Worm (Caenorhabditis elegans) whole organism, L4 larva: ENCODE measurements around the gene ctr-9.

Experiments used
- F10B5.3 ChIP-seq: sonication (generic microtip); optimal IDR thresholded peaks from 2 replicates; lab custom pipeline; 2016; ENCODE audit warnings: mild to moderate bottlenecking, missing genetic modification characterization, missing compliant biosample characterization
- F26F4.8 ChIP-seq: fragments of 200-800 bp; sonication (Bioruptor generic); conservative IDR thresholded peaks from 2 replicates; pipeline ENCODE4 v1.3.6; 2022; ENCODE audit warnings: missing genetic modification characterization, missing compliant biosample characterization
- F37D6.2 ChIP-seq: sonication (generic microtip); optimal IDR thresholded peaks from 2 replicates; lab custom pipeline; 2016; ENCODE audit warnings: mild to moderate bottlenecking, missing genetic modification characterization, missing compliant biosample characterization
- T26A8.4 ChIP-seq: fragments of 200-800 bp; sonication (Bioruptor generic); IDR thresholded peaks from 2 replicates; pipeline ENCODE4 v1.3.6; 2022; ENCODE audit warnings: missing genetic modification characterization, missing compliant biosample characterization
- ZK337.2 ChIP-seq: fragments of 200-800 bp; sonication (Bioruptor generic); IDR thresholded peaks from 2 replicates; pipeline ENCODE4 v1.3.6; 2022; ENCODE audit warnings: missing genetic modification reagents, missing genetic modification characterization, missing compliant biosample characterization
- ama-1 ChIP-seq: fragments of 150-350 bp; optimal IDR thresholded peaks from 2 replicates; lab custom pipeline; 2014; ENCODE audit warnings: inconsistent platforms, mixed read lengths
- ceh-28 ChIP-seq: fragments of 150-350 bp; optimal IDR thresholded peaks from 2 replicates; lab custom pipeline; 2014; ENCODE audit warnings: missing biosample characterization, missing genetic modification reagents, missing genetic modification characterization
- ceh-44 ChIP-seq: fragments of 200-800 bp; sonication (Bioruptor generic); IDR thresholded peaks from 2 replicates; pipeline ENCODE4 v1.3.6; 2022; ENCODE audit warnings: missing genetic modification reagents, missing genetic modification characterization, missing compliant biosample characterization
- cey-2 ChIP-seq: sonication (generic microtip); optimal IDR thresholded peaks from 3 replicates; lab custom pipeline; 2017; ENCODE audit warnings: missing genetic modification characterization, mild to moderate bottlenecking, missing compliant biosample characterization, antibody characterized with exemption, borderline replicate concordance; ENCODE audit not compliant: insufficient read depth
- daf-12 ChIP-seq: fragments of 150-350 bp; optimal IDR thresholded peaks from 2 replicates; lab custom pipeline; 2014; ENCODE audit warnings: missing biosample characterization, missing genetic modification reagents, missing genetic modification characterization
- daf-16 ChIP-seq, 3 experiments: sonication (generic microtip); optimal IDR thresholded peaks; 2 replicates each; lab custom pipeline; 2016 to 2017; ENCODE audit warnings: missing genetic modification characterization in 3 of 3, missing genetic modification reagents in 3 of 3, mild to moderate bottlenecking in 2 of 3, missing compliant biosample characterization in 2 of 3, missing biosample characterization in 1 of 3, moderate library complexity in 1 of 3
- dmd-9 ChIP-seq: fragments of 200-800 bp; sonication (Bioruptor generic); IDR thresholded peaks from 2 replicates; pipeline ENCODE4 v1.3.6; 2022; ENCODE audit warnings: missing genetic modification reagents, missing genetic modification characterization, missing compliant biosample characterization
- dpl-1 ChIP-seq: fragments of 150-350 bp; optimal IDR thresholded peaks from 2 replicates; lab custom pipeline; 2014; ENCODE audit warnings: missing biosample characterization, missing genetic modification reagents, missing genetic modification characterization
- duxl-1 ChIP-seq: sonication (generic microtip); optimal IDR thresholded peaks from 2 replicates; lab custom pipeline; 2016; ENCODE audit warnings: mild to moderate bottlenecking, missing genetic modification characterization, moderate library complexity, missing compliant biosample characterization; ENCODE audit not compliant: poor library complexity
- egl-27 ChIP-seq: sonication (generic microtip); optimal IDR thresholded peaks from 3 replicates; lab custom pipeline; 2017; ENCODE audit warnings: missing biosample characterization, missing genetic modification reagents, missing genetic modification characterization
- fos-1 ChIP-seq: fragments of 150-350 bp; optimal IDR thresholded peaks from 2 replicates; lab custom pipeline; 2014; ENCODE audit warnings: missing biosample characterization, missing genetic modification characterization
- gei-8 ChIP-seq: fragments of 200-800 bp; sonication (Bioruptor generic); optimal IDR thresholded peaks from 2 replicates; lab custom pipeline; 2018; ENCODE audit warnings: mild to moderate bottlenecking, missing genetic modification characterization, missing compliant biosample characterization
- hif-1 ChIP-seq, 2 experiments: sonication (generic microtip); optimal IDR thresholded peaks; 2 replicates each; lab custom pipeline; 2016 to 2017; ENCODE audit warnings: missing compliant biosample characterization in 2 of 2, missing genetic modification characterization in 2 of 2, missing genetic modification reagents in 2 of 2, missing genotype in 2 of 2, mild to moderate bottlenecking in 1 of 2
- hlh-30 ChIP-seq: sonication (generic microtip); optimal IDR thresholded peaks from 2 replicates; lab custom pipeline; 2017; ENCODE audit warnings: antibody characterized with exemption, mild to moderate bottlenecking, missing genetic modification characterization, missing compliant biosample characterization; ENCODE audit not compliant: insufficient read depth
- lin-1 ChIP-seq: fragments of 200-800 bp; sonication (Bioruptor generic); IDR thresholded peaks from 2 replicates; pipeline ENCODE4 v1.3.6; 2022; ENCODE audit warnings: missing genetic modification reagents, missing genetic modification characterization, missing compliant biosample characterization
- lin-13 ChIP-seq: fragments of 150-350 bp; optimal IDR thresholded peaks from 2 replicates; lab custom pipeline; 2014; ENCODE audit warnings: missing biosample characterization, missing genetic modification reagents, missing genetic modification characterization
- lin-39 ChIP-seq: fragments of 150-350 bp; optimal IDR thresholded peaks from 2 replicates; lab custom pipeline; 2014; ENCODE audit warnings: missing biosample characterization, missing genetic modification reagents, missing genetic modification characterization
- lir-3 ChIP-seq: sonication (generic microtip); optimal IDR thresholded peaks from 2 replicates; lab custom pipeline; 2016; ENCODE audit warnings: mild to moderate bottlenecking, missing genetic modification characterization, missing compliant biosample characterization
- mdl-1 ChIP-seq, 2 experiments: fragments of 150-350 bp in 1 of 2; sonication (generic microtip) in 1 of 2; optimal IDR thresholded peaks; 2 replicates each; lab custom pipeline; 2014 to 2017; ENCODE audit warnings: missing biosample characterization in 2 of 2, missing genetic modification characterization in 2 of 2
- mep-1 ChIP-seq: fragments of 150-350 bp; sonication (generic microtip); optimal IDR thresholded peaks from 3 replicates; lab custom pipeline; 2014; ENCODE audit warnings: missing biosample characterization, missing genetic modification characterization
- mxl-2 ChIP-seq: fragments of 200-800 bp; sonication (Bioruptor generic); conservative IDR thresholded peaks from 2 replicates; pipeline ENCODE4 v1.3.6; 2022; ENCODE audit warnings: missing genetic modification reagents, missing genetic modification characterization, missing compliant biosample characterization
- mxl-3 ChIP-seq: fragments of 200-800 bp; sonication (Bioruptor generic); optimal IDR thresholded peaks from 2 replicates; lab custom pipeline; 2018; ENCODE audit warnings: mild to moderate bottlenecking, missing genetic modification characterization, missing compliant biosample characterization
- nhr-102 ChIP-seq: sonication (generic microtip); optimal IDR thresholded peaks from 2 replicates; lab custom pipeline; 2016; ENCODE audit warnings: mild to moderate bottlenecking, missing genetic modification characterization, moderate library complexity, missing compliant biosample characterization
- nhr-11 ChIP-seq: fragments of 150-350 bp; optimal IDR thresholded peaks from 2 replicates; lab custom pipeline; 2014; ENCODE audit warnings: missing biosample characterization, missing genetic modification characterization
- nhr-111 ChIP-seq: fragments of 200-800 bp; sonication (Bioruptor generic); optimal IDR thresholded peaks from 2 replicates; lab custom pipeline; 2018; ENCODE audit warnings: mild to moderate bottlenecking, missing genetic modification characterization, missing compliant biosample characterization
- nhr-25 ChIP-seq: sonication (generic microtip); optimal IDR thresholded peaks from 2 replicates; lab custom pipeline; 2017; ENCODE audit warnings: missing genetic modification characterization, mild to moderate bottlenecking, missing compliant biosample characterization, antibody characterized with exemption, moderate library complexity, borderline replicate concordance; ENCODE audit not compliant: insufficient read depth
- nhr-41 ChIP-seq: fragments of 200-800 bp; sonication (Bioruptor generic); IDR thresholded peaks from 2 replicates; pipeline ENCODE4 v1.3.6; 2022; ENCODE audit warnings: missing genetic modification reagents, missing genetic modification characterization, missing compliant biosample characterization
- nhr-42 ChIP-seq: fragments of 200-800 bp; sonication (Bioruptor generic); IDR thresholded peaks from 2 replicates; pipeline ENCODE4 v1.3.6; 2022; ENCODE audit warnings: missing genetic modification characterization, missing compliant biosample characterization
- nhr-6 ChIP-seq: fragments of 150-350 bp; optimal IDR thresholded peaks from 2 replicates; lab custom pipeline; 2014; ENCODE audit warnings: missing biosample characterization, missing genetic modification characterization
- nhr-77 ChIP-seq: fragments of 150-350 bp; optimal IDR thresholded peaks from 2 replicates; lab custom pipeline; 2014; ENCODE audit warnings: missing biosample characterization, missing genetic modification characterization
- php-3 ChIP-seq: fragments of 200-800 bp; sonication (Bioruptor generic); IDR thresholded peaks from 2 replicates; pipeline ENCODE4 v1.3.6; 2022; ENCODE audit warnings: missing genetic modification reagents, missing genetic modification characterization, missing compliant biosample characterization
- pqm-1 ChIP-seq: sonication (generic microtip); optimal IDR thresholded peaks from 2 replicates; lab custom pipeline; 2017; ENCODE audit warnings: missing biosample characterization, missing genetic modification characterization
- sdz-12 ChIP-seq: fragments of 200-800 bp; sonication (Bioruptor generic); optimal IDR thresholded peaks from 2 replicates; lab custom pipeline; 2018; ENCODE audit warnings: mild to moderate bottlenecking, missing genetic modification characterization, missing compliant biosample characterization
- snpc-1.2 ChIP-seq: fragments of 200-800 bp; sonication (Bioruptor generic); IDR thresholded peaks from 2 replicates; pipeline ENCODE4 v1.3.6; 2022; ENCODE audit warnings: missing genetic modification reagents, missing genetic modification characterization, missing compliant biosample characterization
- snpc-4 ChIP-seq: fragments of 150-350 bp; optimal IDR thresholded peaks from 2 replicates; lab custom pipeline; 2014; ENCODE audit warnings: missing biosample characterization, missing genetic modification characterization
- spr-1 ChIP-seq: sonication (generic microtip); optimal IDR thresholded peaks from 2 replicates; lab custom pipeline; 2016; ENCODE audit warnings: mild to moderate bottlenecking, missing genetic modification characterization, missing compliant biosample characterization
- unc-130 ChIP-seq: sonication (generic microtip); optimal IDR thresholded peaks from 2 replicates; lab custom pipeline; 2016; ENCODE audit warnings: missing genetic modification reagents, missing genetic modification characterization, missing compliant biosample characterization
- unc-62 ChIP-seq, 3 experiments: fragments of 150-350 bp in 1 of 3; sonication (generic microtip); optimal IDR thresholded peaks in 2 of 3; peaks in 1 of 3; 1 replicate in 1 of 3; 2 replicates in 2 of 3; lab custom pipeline; 2014 to 2017; ENCODE audit warnings: missing biosample characterization in 3 of 3, missing genetic modification characterization in 3 of 3, missing genetic modification reagents in 3 of 3, missing genotype in 1 of 3
- vab-7 ChIP-seq: fragments of 200-800 bp; sonication (Bioruptor generic); IDR thresholded peaks from 2 replicates; pipeline ENCODE4 v1.3.6; 2022; ENCODE audit warnings: missing genetic modification reagents, missing genetic modification characterization, missing compliant biosample characterization
- zag-1 ChIP-seq: fragments of 150-350 bp; optimal IDR thresholded peaks from 2 replicates; lab custom pipeline; 2014; ENCODE audit warnings: missing biosample characterization, missing genetic modification characterization
- zfp-2 ChIP-seq: sonication (generic microtip); optimal IDR thresholded peaks from 2 replicates; lab custom pipeline; 2016; ENCODE audit warnings: mild to moderate bottlenecking, missing genetic modification characterization, missing compliant biosample characterization
- zfp-3 ChIP-seq: fragments of 200-800 bp; sonication (Bioruptor generic); conservative IDR thresholded peaks from 2 replicates; pipeline ENCODE4 v1.3.6; 2022; ENCODE audit warnings: missing genetic modification reagents, missing genetic modification characterization, missing compliant biosample characterization
- zip-2 ChIP-seq: fragments of 150-350 bp; optimal IDR thresholded peaks from 2 replicates; lab custom pipeline; 2014; ENCODE audit warnings: missing biosample characterization, missing genetic modification characterization
- ztf-7 ChIP-seq: fragments of 150-350 bp; optimal IDR thresholded peaks from 2 replicates; lab custom pipeline; 2014; ENCODE audit warnings: missing biosample characterization, missing genetic modification characterization

Gene ctr-9

DNA sequence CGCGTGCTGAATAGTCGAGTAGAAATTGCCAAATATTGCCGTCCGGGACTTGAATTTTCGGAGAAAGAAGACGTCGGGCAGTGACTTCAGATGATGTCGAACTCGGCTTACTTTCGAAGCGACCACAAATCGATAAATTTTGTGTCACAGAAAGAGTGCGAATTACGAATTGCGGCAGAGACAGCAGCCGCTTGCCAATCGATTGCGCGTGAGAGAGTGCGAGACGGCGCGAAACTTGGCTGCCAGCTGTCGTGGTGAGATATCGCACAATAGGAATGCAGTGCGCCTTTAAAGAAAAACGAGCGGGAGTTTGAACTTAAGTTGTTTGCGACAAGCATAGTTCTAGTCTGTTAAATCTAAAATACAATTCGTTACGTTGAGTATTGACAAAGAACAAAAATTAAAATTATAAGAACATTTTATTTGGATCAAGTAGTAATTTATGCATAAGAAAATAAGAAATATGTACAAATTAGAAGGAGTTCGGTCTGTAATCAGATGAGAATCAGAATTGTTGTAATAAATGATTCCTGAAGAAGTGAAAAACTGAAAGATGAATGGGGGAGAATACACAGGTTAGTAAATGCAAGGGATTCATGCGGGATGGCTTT lies 47.7 kb upstream of the ctr-9 start, which contains the start of gene pir-2:
Gene pir-2, minus strand, starts transcription at position 218 of the 611 bp plus-strand sequence.
- TF ChIP-seq snpc-4 (tag; lab: Kevin White, UChicago) (no peak), lin-13 (GFP tag; lab: Kevin White, UChicago) (peak; percentile 60), unc-130 (peak; percentile 43), F26F4.8 (GFP tag; lab: Robert Waterston, UW) (no peak), unc-62 (GFP tag; optimal IDR thresholded peaks at IDR 0.05 in 1 of 2; lab: Kevin White, UChicago) (peak in 1 of 2 experiments; percentile 96), unc-62 (tag; optimal IDR thresholded peaks at IDR 0.05; lab: Kevin White, UChicago) (no peak), nhr-77 (peak; percentile 31), lin-1 (GFP tag; lab: Robert Waterston, UW) (no peak), T26A8.4 (GFP tag; lab: Robert Waterston, UW) (peak; percentile 51), nhr-102 (tag; lab: Kevin White, UChicago) (peak; percentile 26), dmd-9 (GFP tag; lab: Robert Waterston, UW) (no peak), ama-1 (lab: Kevin White, UChicago) (peak; percentile 89), hlh-30 (peak; percentile 91), nhr-41 (GFP tag; lab: Robert Waterston, UW) (no peak), duxl-1 (tag; lab: Kevin White, UChicago) (peak; percentile 29), ceh-28 (peak; percentile 89), egl-27 (no peak), fos-1 (tag; lab: Kevin White, UChicago) (no peak), zfp-3 (GFP tag; lab: Robert Waterston, UW) (no peak), lin-39 (no peak), gei-8 (GFP tag; lab: Kevin White, UChicago) (no peak), lir-3 (tag; lab: Kevin White, UChicago) (no peak), snpc-1.2 (GFP tag; lab: Robert Waterston, UW) (no peak), F10B5.3 (tag; lab: Kevin White, UChicago) (no peak), cey-2 (tag; lab: Kevin White, UChicago) (no peak), zfp-2 (tag; lab: Kevin White, UChicago) (peak; percentile 16), F37D6.2 (peak; percentile 49), daf-12 (tag; lab: Kevin White, UChicago) (no peak), mdl-1 (tag; optimal IDR thresholded peaks at IDR 0.05; lab: Kevin White, UChicago) (peak in 1 of 2 experiments; percentile 62), php-3 (GFP tag; lab: Robert Waterston, UW) (no peak), daf-16 (GFP tag; optimal IDR thresholded peaks at IDR 0.05; lab: Kevin White, UChicago) (no peak), daf-16 (tag; optimal IDR thresholded peaks at IDR 0.05; lab: Kevin White, UChicago) (peak; percentile 21), mxl-2 (no peak), pqm-1 (tag; lab: Kevin White, UChicago) (no peak), mxl-3 (GFP tag; lab: Kevin White, UChicago) (peak; percentile 20), spr-1 (tag; lab: Kevin White, UChicago) (no peak), sdz-12 (GFP tag; lab: Kevin White, UChicago) (no peak), ztf-7 (peak; percentile 46), nhr-111 (GFP tag; lab: Kevin White, UChicago) (no peak), ceh-44 (GFP tag; lab: Robert Waterston, UW) (no peak), vab-7 (GFP tag; lab: Robert Waterston, UW) (peak; percentile 41; the same call in 1 of the 2 replicates), zip-2 (no peak), nhr-42 (GFP tag; lab: Robert Waterston, UW) (0 out of 2 replicates have a peak, but pooled peaks have one; percentile 44), dpl-1 (peak; percentile 93), nhr-25 (tag; lab: Kevin White, UChicago) (peak; percentile 69), nhr-11 (tag; lab: Kevin White, UChicago) (peak; percentile 75), mep-1 (peak; percentile 85), hif-1 (tag; optimal IDR thresholded peaks at IDR 0.05; lab: Kevin White, UChicago) (peak in 1 of 2 experiments; percentile 54), ZK337.2 (GFP tag; lab: Robert Waterston, UW) (no peak), nhr-6 (peak; percentile 87), zag-1 (tag; lab: Kevin White, UChicago) (no peak)
